Worm (Caenorhabditis elegans): Measurements from ENCODE around the gene K03H9.3.

Gene K03H9.3

ce11 chrII:6448189-6448588 is 25.3 kb downstream of the K03H9.3 start:
- TF ChIP-seq unc-3 (GFP tag; conservative IDR thresholded peaks at IDR 0.05), result no peak
- no peak for TF ChIP-seq unc-3 (tag; optimal IDR thresholded peaks at IDR 0.05)
- TF ChIP-seq ahr-1 (tag; optimal IDR thresholded peaks at IDR 0.05), result no peak
- TF ChIP-seq lin-11 (tag; optimal IDR thresholded peaks at IDR 0.05), result no peak
- TF ChIP-seq ceh-14 (tag; optimal IDR thresholded peaks at IDR 0.05), result no peak
- no peak for TF ChIP-seq pha-2 (tag; optimal IDR thresholded peaks at IDR 0.05)
- TF ChIP-seq ceh-6 (GFP tag; optimal IDR thresholded peaks at IDR 0.05), result no peak
- no peak for TF ChIP-seq syd-9 (tag; optimal IDR thresholded peaks at IDR 0.05)
- TF ChIP-seq zip-5 (tag; optimal IDR thresholded peaks at IDR 0.05), result no peak
- TF ChIP-seq dmd-4 (tag; optimal IDR thresholded peaks at IDR 0.05; ENCODE audit: borderline replicate concordance), result no peak
- TF ChIP-seq dve-1 (tag; optimal IDR thresholded peaks at IDR 0.05), result no peak

ce11 chrII:6448656-6449055 is 25.7 kb downstream of the K03H9.3 start:
- TF ChIP-seq K02D7.2 (tag; optimal IDR thresholded peaks at IDR 0.05) (no peak), lim-6 (tag; optimal IDR thresholded peaks at IDR 0.05) (no peak), unc-86 (tag; optimal IDR thresholded peaks at IDR 0.05) (no peak), elt-2 (tag; optimal IDR thresholded peaks at IDR 0.05) (no peak), unc-42 (tag; optimal IDR thresholded peaks at IDR 0.05) (no peak)

ce11 chrII:6449656-6450055 is 26.7 kb downstream of the K03H9.3 start, which contains the start of gene nhr-22:
nhr-22 (minus strand) TSS chrII:6449792.
- TF ChIP-seq ahr-1 (tag; optimal IDR thresholded peaks at IDR 0.05), result no peak
- no peak for TF ChIP-seq ceh-45 (GFP tag; IDR thresholded peaks at IDR 0.05)
- TF ChIP-seq lim-6 (tag; optimal IDR thresholded peaks at IDR 0.05), result no peak
- TF ChIP-seq npax-4 (tag; optimal IDR thresholded peaks at IDR 0.05), result no peak
- TF ChIP-seq gmeb-2 (tag; optimal IDR thresholded peaks at IDR 0.05), result no peak
- no peak for TF ChIP-seq sox-4 (tag; optimal IDR thresholded peaks at IDR 0.05)
- TF ChIP-seq ceh-14 (tag; optimal IDR thresholded peaks at IDR 0.05), result no peak
- no peak for TF ChIP-seq mec-3 (tag; optimal IDR thresholded peaks at IDR 0.05; ENCODE audit: borderline replicate concordance)
- TF ChIP-seq nhr-11 (tag; optimal IDR thresholded peaks at IDR 0.05), result no peak
- no peak for TF ChIP-seq pqm-1 (tag; optimal IDR thresholded peaks at IDR 0.05)
- no peak for TF ChIP-seq ztf-16 (tag; optimal IDR thresholded peaks at IDR 0.05)
- no peak for TF ChIP-seq ceh-48 (tag; optimal IDR thresholded peaks at IDR 0.05)
- TF ChIP-seq zip-5 (tag; optimal IDR thresholded peaks at IDR 0.05), result no peak
- no peak for TF ChIP-seq dve-1 (tag; optimal IDR thresholded peaks at IDR 0.05)
- TF ChIP-seq sox-2 (GFP tag; IDR thresholded peaks at IDR 0.05), result no peak
- TF ChIP-seq nfya-1 (tag; optimal IDR thresholded peaks at IDR 0.05), result no peak
- no peak for TF ChIP-seq ceh-6 (GFP tag; optimal IDR thresholded peaks at IDR 0.05)
- TF ChIP-seq ceh-9 (tag; optimal IDR thresholded peaks at IDR 0.05), result no peak

- no peak for TF ChIP-seq ceh-34 (tag; optimal IDR thresholded peaks at IDR 0.05)
- TF ChIP-seq sox-2 (GFP tag; IDR thresholded peaks at IDR 0.05), result no peak
- peak; percentile 11 for TF ChIP-seq ceh-14 (tag; optimal IDR thresholded peaks at IDR 0.05)
- peak; percentile 62 for TF ChIP-seq ceh-31 (tag; optimal IDR thresholded peaks at IDR 0.05)
- peak; percentile 60 for TF ChIP-seq hlh-30 (tag; optimal IDR thresholded peaks at IDR 0.05; ENCODE audit: insufficient read depth)
- TF ChIP-seq hlh-8 (tag; optimal IDR thresholded peaks at IDR 0.05), result peak; percentile 21
- no peak for TF ChIP-seq fkh-6 (tag; optimal IDR thresholded peaks at IDR 0.05)
- TF ChIP-seq ttx-3 (tag; optimal IDR thresholded peaks at IDR 0.05), result no peak
- TF ChIP-seq nfya-1 (tag; optimal IDR thresholded peaks at IDR 0.05), result peak; percentile 37
- no peak for TF ChIP-seq unc-86 (tag; optimal IDR thresholded peaks at IDR 0.05)
- no peak for TF ChIP-seq sdc-2 (tag; optimal IDR thresholded peaks at IDR 0.05)
- TF ChIP-seq elt-2 (tag; optimal IDR thresholded peaks at IDR 0.05), result no peak
- peak; percentile 90 for TF ChIP-seq unc-42 (tag; optimal IDR thresholded peaks at IDR 0.05)
- no peak for TF ChIP-seq mec-3 (tag; optimal IDR thresholded peaks at IDR 0.05; ENCODE audit: borderline replicate concordance)
- peak; percentile 13 for TF ChIP-seq ceh-48 (tag; optimal IDR thresholded peaks at IDR 0.05)
Observed at ce11 chrII:6453341-6453806, 30.5 kb downstream of the K03H9.3 start, which contains the start of gene atg-16.2. atg-16.2 (minus strand) TSS chrII:6453391.
